Worm (Caenorhabditis elegans): ENCODE results near the gene nhr-61.
A peak's percentile ranks its signal among the peaks of the same experiment; 100 is the strongest.

Gene nhr-61

DNA sequence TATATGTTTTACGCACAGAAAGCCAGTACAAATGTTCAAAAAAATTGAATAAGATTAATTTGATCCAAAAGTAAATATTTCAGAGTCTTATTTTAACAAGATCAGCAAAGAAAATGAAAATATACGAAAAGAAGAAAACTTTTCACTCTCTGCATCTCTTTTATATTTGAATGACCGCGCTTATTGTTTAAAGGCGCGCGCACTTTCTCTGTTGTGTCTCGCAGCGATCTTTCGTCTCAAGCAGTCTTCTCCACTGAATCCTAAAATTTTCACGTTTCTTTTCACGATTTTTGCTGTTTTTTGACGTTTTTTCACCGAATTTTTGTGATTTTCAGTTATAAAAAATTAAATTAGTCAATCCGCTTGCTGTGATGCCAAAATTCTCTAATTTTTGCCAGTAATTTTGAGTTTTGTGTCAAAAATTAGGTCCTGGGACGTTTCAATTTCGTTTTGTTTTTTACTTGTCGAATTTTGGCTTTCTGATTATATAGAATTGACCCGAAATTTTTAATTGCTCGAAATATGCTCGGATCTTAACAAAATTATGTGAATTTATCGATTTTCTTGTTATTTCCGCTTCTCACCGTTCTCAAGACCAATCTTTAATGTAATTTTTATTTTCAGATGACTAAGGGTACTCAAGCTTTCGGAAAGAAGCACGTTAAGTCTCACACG is 3.3 kb downstream of the nhr-61 start, which contains the start of gene W01D2.1 (continued):
- TF ChIP-seq R02D3.7 (tag; optimal IDR thresholded peaks at IDR 0.05) (no peak), nhr-28 (tag; optimal IDR thresholded peaks at IDR 0.05) (peak; percentile 35)

DNA sequence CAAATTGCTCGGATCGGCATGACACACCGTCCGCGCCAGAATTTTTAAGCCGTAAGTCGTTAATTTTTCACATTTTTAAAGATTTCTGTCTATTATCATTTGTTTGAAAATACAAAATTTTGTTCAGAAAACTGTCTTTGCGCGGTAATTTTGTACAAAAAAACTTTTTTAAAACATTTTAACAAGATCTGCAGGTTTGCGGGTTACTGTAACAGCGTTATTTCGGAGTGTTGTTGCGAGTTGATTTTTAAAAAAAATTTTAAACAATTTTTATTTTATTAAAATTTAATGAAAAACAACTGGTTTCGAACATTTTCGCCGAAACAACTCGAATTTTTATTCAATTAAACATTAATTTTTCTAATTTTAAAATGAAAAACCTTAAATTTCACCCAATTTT is 5.2 kb downstream of the nhr-61 start:
- TF ChIP-seq ZK546.5 (tag; optimal IDR thresholded peaks at IDR 0.05) (no peak), Y48G9A.11 (GFP tag; IDR thresholded peaks at IDR 0.05) (peak; percentile 91), mxl-2 (GFP tag; conservative IDR thresholded peaks at IDR 0.05) (no peak), daf-8 (GFP tag; IDR thresholded peaks at IDR 0.05) (no peak), aha-1 (tag) (peak; percentile 9), ztf-7 (tag; optimal IDR thresholded peaks at IDR 0.05) (no peak), zip-11 (GFP tag; IDR thresholded peaks at IDR 0.05) (no peak), nhr-48 (tag; optimal IDR thresholded peaks at IDR 0.05) (no peak), snpc-1.2 (GFP tag; IDR thresholded peaks at IDR 0.05) (no peak), Y75B8A.6 (GFP tag; IDR thresholded peaks at IDR 0.05) (no peak)

DNA sequence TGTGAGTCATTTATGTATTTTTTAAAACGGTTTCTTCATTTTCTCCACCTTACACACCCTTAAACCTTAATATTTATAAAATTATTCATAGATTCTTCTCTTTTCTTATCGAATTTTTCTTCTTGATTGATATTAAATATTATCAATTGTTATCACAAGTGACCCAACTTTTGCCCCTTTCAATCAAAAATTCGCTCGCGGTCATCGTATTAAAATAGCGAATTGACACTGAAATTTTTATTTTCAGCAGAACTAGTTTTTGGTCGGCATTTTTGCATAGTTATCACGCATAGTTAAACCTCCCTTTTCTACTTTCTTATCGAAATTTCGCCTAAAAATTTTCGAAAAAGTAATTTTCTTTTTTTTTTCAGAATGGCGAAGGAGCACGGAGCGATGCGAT is 5.7 kb downstream of the nhr-61 start:
- peak; percentile 76 for TF ChIP-seq pqm-1 (tag; optimal IDR thresholded peaks at IDR 0.05)
- no peak for TF ChIP-seq daf-12 (tag; optimal IDR thresholded peaks at IDR 0.05)
- no peak for TF ChIP-seq unc-130 (GFP tag; optimal IDR thresholded peaks at IDR 0.05)
- peak; percentile 71 for TF ChIP-seq dve-1 (tag; optimal IDR thresholded peaks at IDR 0.05; ENCODE audit: insufficient read depth)
- peak; percentile 73 for TF ChIP-seq hlh-11 (tag; optimal IDR thresholded peaks at IDR 0.05)
- TF ChIP-seq nhr-111 (GFP tag; optimal IDR thresholded peaks at IDR 0.05): no peak
- no peak for TF ChIP-seq duxl-1 (tag; optimal IDR thresholded peaks at IDR 0.05; ENCODE audit: poor library complexity)
- peak; percentile 84 for TF ChIP-seq php-3 (GFP tag; IDR thresholded peaks at IDR 0.05)
- TF ChIP-seq ctbp-1 (GFP tag; IDR thresholded peaks at IDR 0.05): no peak
- TF ChIP-seq nhr-237 (tag; optimal IDR thresholded peaks at IDR 0.05): no peak
- TF ChIP-seq mdt-29 (GFP tag; IDR thresholded peaks at IDR 0.05): no peak
- TF ChIP-seq mxl-2 (GFP tag; conservative IDR thresholded peaks at IDR 0.05): no peak
- TF ChIP-seq fkh-10 (GFP tag; optimal IDR thresholded peaks at IDR 0.05): no peak
- no peak for TF ChIP-seq aha-1 (tag)
- no peak for TF ChIP-seq lin-29 (GFP tag; IDR thresholded peaks at IDR 0.05)
- TF ChIP-seq daf-16 (GFP tag; optimal IDR thresholded peaks at IDR 0.05): no peak
- peak; percentile 70 for TF ChIP-seq daf-16 (tag; optimal IDR thresholded peaks at IDR 0.05)
- peak; percentile 97 for TF ChIP-seq nhr-77 (tag; optimal IDR thresholded peaks at IDR 0.05)
- TF ChIP-seq daf-8 (GFP tag; IDR thresholded peaks at IDR 0.05): no peak
- TF ChIP-seq lir-3 (tag; optimal IDR thresholded peaks at IDR 0.05): no peak
- no peak for TF ChIP-seq unc-39 (tag; optimal IDR thresholded peaks at IDR 0.05)
- no peak for TF ChIP-seq madf-5 (GFP tag; IDR thresholded peaks at IDR 0.05)
- TF ChIP-seq dmd-8 (GFP tag; IDR thresholded peaks at IDR 0.05): no peak
- no peak for TF ChIP-seq mdl-1 (tag; optimal IDR thresholded peaks at IDR 0.05)
- no peak for TF ChIP-seq Y105C5A.15 (GFP tag; IDR thresholded peaks at IDR 0.05)
- TF ChIP-seq unc-62 (GFP tag; optimal IDR thresholded peaks at IDR 0.05 in 1 of 2): no peak
- TF ChIP-seq unc-62 (tag; optimal IDR thresholded peaks at IDR 0.05): no peak
- TF ChIP-seq dmd-6 (GFP tag; IDR thresholded peaks at IDR 0.05): peak; percentile 91
- TF ChIP-seq F49E8.2 (tag; optimal IDR thresholded peaks at IDR 0.05; ENCODE audit: borderline replicate concordance): no peak
- TF ChIP-seq Y5F2A.4 (GFP tag; optimal IDR thresholded peaks at IDR 0.05): no peak
- TF ChIP-seq madf-9 (GFP tag; conservative IDR thresholded peaks at IDR 0.05): no peak
- TF ChIP-seq aly-2 (tag; optimal IDR thresholded peaks at IDR 0.05): no peak
- no peak for TF ChIP-seq jun-1 (tag; optimal IDR thresholded peaks at IDR 0.05)
- no peak for TF ChIP-seq nhr-6 (tag; optimal IDR thresholded peaks at IDR 0.05)
- no peak for TF ChIP-seq F44E2.7 (GFP tag; IDR thresholded peaks at IDR 0.05)
- TF ChIP-seq nhr-28 (tag; optimal IDR thresholded peaks at IDR 0.05): peak; percentile 89
- TF ChIP-seq nhr-11 (tag; optimal IDR thresholded peaks at IDR 0.05): no peak
- no peak for TF ChIP-seq daf-19 (GFP tag; conservative IDR thresholded peaks at IDR 0.05)
- TF ChIP-seq attf-4 (tag; optimal IDR thresholded peaks at IDR 0.05): no peak
- TF ChIP-seq nhr-41 (GFP tag; IDR thresholded peaks at IDR 0.05): peak; percentile 86; the same call in 1 of the 2 replicates
- TF ChIP-seq lim-7 (GFP tag; IDR thresholded peaks at IDR 0.05): no peak

Data from whole organism, L4 larva.